Worm (Caenorhabditis elegans): ENCODE measurements around the gene jhdm-1.

The jhdm-1 gene

DNA sequence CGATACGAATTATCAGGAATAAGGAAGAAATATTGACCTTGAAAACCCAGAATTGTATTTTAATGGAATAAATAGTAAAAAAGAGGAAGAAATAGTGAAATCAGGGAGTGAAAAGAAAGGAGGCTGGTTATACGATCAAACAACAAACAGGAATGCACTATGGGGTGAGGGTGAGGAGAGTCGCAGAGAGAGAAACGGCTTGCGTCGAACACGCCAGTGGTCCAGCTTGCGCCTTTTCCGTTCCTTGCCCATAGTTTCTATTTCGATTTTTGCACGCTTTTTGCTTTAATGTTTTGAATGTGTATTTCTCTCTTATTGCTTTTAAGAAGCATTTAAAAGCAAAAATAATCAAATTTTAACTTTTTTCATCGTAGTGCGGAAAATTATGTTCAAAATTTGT lies 618 bp upstream of the jhdm-1 start (continued):
- TF ChIP-seq gei-17 (GFP tag; optimal IDR thresholded peaks at IDR 0.05) (no peak), ceh-91 (GFP tag; IDR thresholded peaks at IDR 0.05) (peak; percentile 55; the same call in 1 of the 2 replicates), F52B5.7 (tag; optimal IDR thresholded peaks at IDR 0.05) (no peak), let-607 (tag; optimal IDR thresholded peaks at IDR 0.05) (no peak), ceh-79 (tag; optimal IDR thresholded peaks at IDR 0.05) (no peak), ztf-3 (GFP tag; optimal IDR thresholded peaks at IDR 0.05) (no peak), F10E7.11 (tag; optimal IDR thresholded peaks at IDR 0.05) (no peak), rcor-1 (GFP tag; IDR thresholded peaks at IDR 0.05) (peak; percentile 85), cebp-1 (GFP tag; IDR thresholded peaks at IDR 0.05) (no peak), cebp-1 (tag; optimal IDR thresholded peaks at IDR 0.05) (peak; percentile 81), ccch-3 (GFP tag; optimal IDR thresholded peaks at IDR 0.05) (no peak), B0035.1 (tag; optimal IDR thresholded peaks at IDR 0.05) (no peak), ama-1 (optimal IDR thresholded peaks at IDR 0.05) (no peak), ama-1 (GFP tag; optimal IDR thresholded peaks at IDR 0.05) (no peak), somi-1 (GFP tag; optimal IDR thresholded peaks at IDR 0.05) (peak; percentile 9), T26A5.8 (tag; optimal IDR thresholded peaks at IDR 0.05) (no peak), tbx-9 (tag; optimal IDR thresholded peaks at IDR 0.05; ENCODE audit: borderline replicate concordance) (no peak), sea-2 (GFP tag; IDR thresholded peaks at IDR 0.05) (no peak), F23B12.7 (tag; optimal IDR thresholded peaks at IDR 0.05; ENCODE audit: insufficient read depth) (peak; percentile 49), ceh-40 (GFP tag; IDR thresholded peaks at IDR 0.05) (no peak), chd-7 (tag; optimal IDR thresholded peaks at IDR 0.05) (no peak), mxl-1 (tag; optimal IDR thresholded peaks at IDR 0.05) (no peak), lsy-27 (tag; optimal IDR thresholded peaks at IDR 0.05; ENCODE audit: borderline replicate concordance, insufficient read depth) (no peak), C06A6.2 (GFP tag; conservative IDR thresholded peaks at IDR 0.05) (no peak), ztf-18 (tag; optimal IDR thresholded peaks at IDR 0.05) (peak; percentile 94), bed-1 (GFP tag; IDR thresholded peaks at IDR 0.05) (no peak), die-1 (tag; optimal IDR thresholded peaks at IDR 0.05) (peak; percentile 53), athp-1 (tag; optimal IDR thresholded peaks at IDR 0.05) (no peak), atf-7 (tag; optimal IDR thresholded peaks at IDR 0.05) (no peak), Y56A3A.18 (GFP tag; IDR thresholded peaks at IDR 0.05) (no peak), F49E8.2 (tag; optimal IDR thresholded peaks at IDR 0.05; ENCODE audit: insufficient read depth) (peak; percentile 42), pbrm-1 (GFP tag; IDR thresholded peaks at IDR 0.05) (peak; percentile 76), efl-1 (GFP tag; optimal IDR thresholded peaks at IDR 0.05) (peak; percentile 46), attf-5 (GFP tag; optimal IDR thresholded peaks at IDR 0.05) (peak; percentile 98), egrh-3 (GFP tag; IDR thresholded peaks at IDR 0.05) (peak; percentile 43; the same call in 1 of the 2 replicates), egl-44 (GFP tag; IDR thresholded peaks at IDR 0.05) (no peak), dpl-1 (GFP tag; optimal IDR thresholded peaks at IDR 0.05) (peak; percentile 49), dox-1 (GFP tag; IDR thresholded peaks at IDR 0.05) (peak; percentile 91)

DNA sequence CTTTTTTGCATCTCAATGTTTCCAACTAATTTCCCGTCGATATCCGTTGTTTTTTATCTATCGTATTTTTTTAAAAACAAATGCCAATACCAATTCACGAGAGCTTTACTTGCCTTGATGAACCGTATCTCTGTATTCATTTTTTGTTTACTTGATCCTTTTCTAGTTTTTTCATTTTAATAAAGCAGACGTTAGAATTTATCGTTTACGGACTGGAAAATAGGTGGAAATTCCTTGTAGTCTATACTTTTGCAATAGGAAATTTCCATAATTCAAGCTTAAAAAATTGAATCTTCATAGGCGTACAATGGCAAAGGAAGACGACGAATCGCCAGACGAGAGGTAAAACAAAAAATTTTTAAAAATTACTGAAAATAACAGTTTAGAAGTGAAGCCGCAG lies 5.5 kb downstream of the jhdm-1 start, which contains the start of gene algn-1:
TSS of gene algn-1 (plus strand) at position 301 of the 400 bp plus-strand sequence.
- TF ChIP-seq mxl-1 (tag; optimal IDR thresholded peaks at IDR 0.05) (no peak), nhr-179 (tag; optimal IDR thresholded peaks at IDR 0.05) (no peak), T26A5.8 (tag; optimal IDR thresholded peaks at IDR 0.05) (no peak), hlh-12 (tag; optimal IDR thresholded peaks at IDR 0.05) (no peak), hlh-26 (GFP tag; conservative IDR thresholded peaks at IDR 0.05) (no peak), cebp-1 (GFP tag; IDR thresholded peaks at IDR 0.05) (no peak), cebp-1 (tag; optimal IDR thresholded peaks at IDR 0.05) (no peak), ceh-79 (tag; optimal IDR thresholded peaks at IDR 0.05) (no peak), F33H1.4 (GFP tag; IDR thresholded peaks at IDR 0.05) (no peak), bed-2 (GFP tag; IDR thresholded peaks at IDR 0.05) (no peak), C17E4.6 (GFP tag; IDR thresholded peaks at IDR 0.05) (no peak), mcd-1 (GFP tag; IDR thresholded peaks at IDR 0.05) (no peak), nfyb-1 (GFP tag; IDR thresholded peaks at IDR 0.05) (no peak)
